Worm (Caenorhabditis elegans): ENCODE results near the gene srx-80.

The srx-80 gene

DNA sequence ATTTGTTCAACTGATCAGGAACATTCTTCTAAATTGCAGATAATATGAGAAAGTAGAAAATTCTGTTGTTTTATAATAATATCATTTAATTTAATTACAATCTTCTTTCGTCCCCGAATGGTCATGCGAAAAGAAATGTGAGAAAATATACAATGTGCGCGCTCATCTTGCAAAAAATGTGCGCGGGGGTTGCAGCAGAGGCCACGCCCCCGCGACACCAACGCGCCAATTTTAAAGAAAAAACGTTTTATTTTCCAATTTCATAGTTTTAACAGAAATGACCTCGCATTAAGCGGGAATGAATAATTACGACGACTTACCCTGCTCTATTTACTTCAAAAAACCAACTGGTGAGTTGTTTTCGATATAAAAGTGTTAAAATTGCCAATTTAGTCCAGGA, 17.0 kb downstream of the srx-80 start, which contains the start of gene sas-5 (continued):
- TF ChIP-seq F49E8.2 (tag; optimal IDR thresholded peaks at IDR 0.05; ENCODE audit: borderline replicate concordance) (no peak), lin-39 (tag; optimal IDR thresholded peaks at IDR 0.05) (no peak)

ce11 chrV:11613007-11613406, 19.5 kb downstream of the srx-80 start, which contains the start of gene tag-290:
Gene tag-290, plus strand, starts transcription at chrV:11613307.
- TF ChIP-seq zfp-2 (tag; optimal IDR thresholded peaks at IDR 0.05) (no peak), dve-1 (tag; optimal IDR thresholded peaks at IDR 0.05; ENCODE audit: insufficient read depth) (no peak), T20F7.1 (GFP tag; optimal IDR thresholded peaks at IDR 0.05) (no peak), rbr-2 (tag; optimal IDR thresholded peaks at IDR 0.05) (no peak), lin-38 (GFP tag; IDR thresholded peaks at IDR 0.05) (no peak), nhr-28 (tag; optimal IDR thresholded peaks at IDR 0.05) (no peak), mes-2 (tag; optimal IDR thresholded peaks at IDR 0.05; ENCODE audit: poor library complexity, severe bottlenecking) (no peak), mdt-29 (GFP tag; IDR thresholded peaks at IDR 0.05) (no peak), lsy-2 (tag; optimal IDR thresholded peaks at IDR 0.05) (no peak), zag-1 (tag; optimal IDR thresholded peaks at IDR 0.05) (no peak), madf-9 (GFP tag; conservative IDR thresholded peaks at IDR 0.05) (no peak), fos-1 (tag; optimal IDR thresholded peaks at IDR 0.05) (no peak)

ce11 chrV:11614805-11615497, 21.4 kb downstream of the srx-80 start:
- peak; percentile 93 for TF ChIP-seq aha-1 (tag)
- no peak for TF ChIP-seq daf-12 (tag; optimal IDR thresholded peaks at IDR 0.05)
- no peak for TF ChIP-seq skn-1 (tag; optimal IDR thresholded peaks at IDR 0.05)
- no peak for TF ChIP-seq F44E2.7 (GFP tag; IDR thresholded peaks at IDR 0.05)
- TF ChIP-seq lsy-2 (tag; optimal IDR thresholded peaks at IDR 0.05) = peak in 1 of 2 experiments; percentile 37
- TF ChIP-seq rbr-2 (tag; optimal IDR thresholded peaks at IDR 0.05) = no peak
- TF ChIP-seq lir-3 (tag; optimal IDR thresholded peaks at IDR 0.05) = no peak
- peak; percentile 65 for TF ChIP-seq nhr-48 (tag; optimal IDR thresholded peaks at IDR 0.05)
- TF ChIP-seq ZK546.5 (tag; optimal IDR thresholded peaks at IDR 0.05) = no peak
- TF ChIP-seq nhr-42 (GFP tag; IDR thresholded peaks at IDR 0.05) = no peak
- TF ChIP-seq nhr-41 (GFP tag; IDR thresholded peaks at IDR 0.05) = no peak
- TF ChIP-seq sdz-12 (GFP tag; optimal IDR thresholded peaks at IDR 0.05) = no peak
- TF ChIP-seq ctbp-1 (GFP tag; IDR thresholded peaks at IDR 0.05) = no peak
- peak; percentile 85 for TF ChIP-seq nhr-25 (tag; optimal IDR thresholded peaks at IDR 0.05; ENCODE audit: borderline replicate concordance, insufficient read depth)
- no peak for TF ChIP-seq zag-1 (tag; optimal IDR thresholded peaks at IDR 0.05)
- TF ChIP-seq pha-4 (GFP tag; IDR thresholded peaks at IDR 0.05) = no peak
- no peak for TF ChIP-seq pha-4 (tag; optimal IDR thresholded peaks at IDR 0.05)
- TF ChIP-seq nhr-237 (tag; optimal IDR thresholded peaks at IDR 0.05) = no peak
- no peak for TF ChIP-seq T26A8.4 (GFP tag; IDR thresholded peaks at IDR 0.05)
- no peak for TF ChIP-seq set-16 (GFP tag; IDR thresholded peaks at IDR 0.05)
- TF ChIP-seq lin-13 (GFP tag; optimal IDR thresholded peaks at IDR 0.05) = no peak
- TF ChIP-seq nhr-102 (tag; optimal IDR thresholded peaks at IDR 0.05) = no peak
- no peak for TF ChIP-seq tag-97 (GFP tag; IDR thresholded peaks at IDR 0.05)
- no peak for TF ChIP-seq F10B5.3 (tag; optimal IDR thresholded peaks at IDR 0.05)
- no peak for TF ChIP-seq snpc-4 (tag; optimal IDR thresholded peaks at IDR 0.05)
- TF ChIP-seq lin-1 (GFP tag; IDR thresholded peaks at IDR 0.05) = no peak
- TF ChIP-seq unc-62 (GFP tag; optimal IDR thresholded peaks at IDR 0.05 in 1 of 2) = no peak
- TF ChIP-seq unc-62 (tag; optimal IDR thresholded peaks at IDR 0.05) = no peak
- TF ChIP-seq cey-2 (tag; optimal IDR thresholded peaks at IDR 0.05; ENCODE audit: borderline replicate concordance, insufficient read depth) = no peak
- TF ChIP-seq lin-38 (GFP tag; IDR thresholded peaks at IDR 0.05) = no peak
- no peak for TF ChIP-seq Y75B8A.6 (GFP tag; IDR thresholded peaks at IDR 0.05)
- peak; percentile 85 for TF ChIP-seq dmd-6 (GFP tag; IDR thresholded peaks at IDR 0.05)
- TF ChIP-seq mxl-2 (GFP tag; conservative IDR thresholded peaks at IDR 0.05) = no peak
- peak; percentile 50 for TF ChIP-seq mxl-3 (GFP tag; optimal IDR thresholded peaks at IDR 0.05)
- TF ChIP-seq ceh-28 (tag; optimal IDR thresholded peaks at IDR 0.05) = no peak
- no peak for TF ChIP-seq jun-1 (tag; optimal IDR thresholded peaks at IDR 0.05)
- no peak for TF ChIP-seq R02D3.7 (tag; optimal IDR thresholded peaks at IDR 0.05)
